Fruit fly (Drosophila melanogaster) whole organism: Measurements from ENCODE around the gene CG10749.

ENCODE experiments used
- CG8478 ChIP-seq: fragments of >200 bp; optimal IDR thresholded peaks from 2 replicates; lab custom pipeline; 2018; ENCODE audit warnings: inconsistent platforms
- Dll ChIP-seq: fragments of >200 bp; optimal IDR thresholded peaks from 2 replicates; lab custom pipeline; 2017
- pan ChIP-seq: fragments of >200 bp; optimal IDR thresholded peaks from 2 replicates; lab custom pipeline; 2017
- usp ChIP-seq: fragments of >200 bp; optimal IDR thresholded peaks from 2 replicates; lab custom pipeline; 2017; ENCODE audit warnings: missing biosample characterization, missing genetic modification characterization, mixed read lengths

- TF ChIP-seq CG8478 (no peak), usp (GFP tag; lab: Kevin White, UChicago) (no peak), pan (lab: Kevin White, UChicago) (no peak), Dll (lab: Kevin White, UChicago) (no peak)
Observed at dm6 chr3L:13015823-13016465, 43.7 kb downstream of the CG10749 start, which contains the start of gene CG11267.
